Worm (Caenorhabditis elegans) whole organism, young adult: ENCODE measurements around the gene dhhc-8.
A peak's percentile ranks its signal among the peaks of the same experiment; 100 is the strongest.

ENCODE experiments used
- B0019.2 ChIP-seq: fragments of 200-800 bp; sonication (Bioruptor generic); conservative IDR thresholded peaks from 2 replicates; pipeline ENCODE4 v1.3.6; 2022; ENCODE audit warnings: missing genetic modification reagents, missing genetic modification characterization, missing compliant biosample characterization
- B0261.1 ChIP-seq: sonication (generic microtip); optimal IDR thresholded peaks from 2 replicates; lab custom pipeline; 2016; ENCODE audit warnings: mild to moderate bottlenecking, missing genetic modification characterization, moderate library complexity, missing compliant biosample characterization
- C17E4.6 ChIP-seq: fragments of 200-800 bp; sonication (Bioruptor generic); IDR thresholded peaks from 2 replicates; pipeline ENCODE4 v1.3.6; 2022; ENCODE audit warnings: missing genetic modification reagents, missing genetic modification characterization, missing compliant biosample characterization
- D2030.7 ChIP-seq: fragments of 200-800 bp; sonication (Bioruptor generic); IDR thresholded peaks from 2 replicates; pipeline ENCODE4 v1.3.6; 2022; ENCODE audit warnings: missing genetic modification reagents, missing genetic modification characterization, missing compliant biosample characterization
- F33H1.4 ChIP-seq: fragments of 200-800 bp; sonication (Bioruptor generic); IDR thresholded peaks from 2 replicates; pipeline ENCODE4 v1.3.6; 2022; ENCODE audit warnings: missing genetic modification reagents, missing genetic modification characterization, missing compliant biosample characterization
- F57C9.4 ChIP-seq: sonication (generic microtip); optimal IDR thresholded peaks from 2 replicates; lab custom pipeline; 2017; ENCODE audit warnings: mild to moderate bottlenecking, missing genetic modification characterization, missing compliant biosample characterization
- K12H6.12 ChIP-seq: fragments of 200-800 bp; sonication (Bioruptor generic); optimal IDR thresholded peaks from 2 replicates; lab custom pipeline; 2018; ENCODE audit warnings: mild to moderate bottlenecking, missing genetic modification characterization, missing compliant biosample characterization
- T07F8.4 ChIP-seq: sonication (generic microtip); optimal IDR thresholded peaks from 2 replicates; lab custom pipeline; 2016; ENCODE audit warnings: mild to moderate bottlenecking, missing genetic modification characterization, moderate library complexity, missing compliant biosample characterization
- T26A5.8 ChIP-seq: sonication (generic microtip); optimal IDR thresholded peaks from 2 replicates; lab custom pipeline; 2016; ENCODE audit warnings: missing genetic modification characterization, missing compliant biosample characterization
- Y53F4B.3 ChIP-seq: fragments of 200-800 bp; sonication (Bioruptor generic); IDR thresholded peaks from 2 replicates; pipeline ENCODE4 v1.3.6; 2022; ENCODE audit warnings: missing genetic modification reagents, missing genetic modification characterization, missing compliant biosample characterization
- Y79H2A.3 ChIP-seq: fragments of 200-800 bp; sonication (Bioruptor generic); conservative IDR thresholded peaks from 2 replicates; pipeline ENCODE4 v1.3.6; 2022; ENCODE audit warnings: missing genetic modification reagents, missing genetic modification characterization, missing compliant biosample characterization
- ZK185.1 ChIP-seq: sonication (generic microtip); optimal IDR thresholded peaks from 2 replicates; lab custom pipeline; 2016; ENCODE audit warnings: mild to moderate bottlenecking, missing genetic modification characterization, missing compliant biosample characterization; ENCODE audit not compliant: poor library complexity, severe bottlenecking
- aptf-2 ChIP-seq: fragments of 200-800 bp; sonication (Bioruptor generic); conservative IDR thresholded peaks from 2 replicates; pipeline ENCODE4 v1.3.6; 2022; ENCODE audit warnings: missing genetic modification reagents, missing genetic modification characterization, missing compliant biosample characterization
- aptf-3 ChIP-seq: fragments of 200-800 bp; sonication (Bioruptor generic); IDR thresholded peaks from 2 replicates; pipeline ENCODE4 v1.3.6; 2022; ENCODE audit warnings: missing genetic modification characterization, missing compliant biosample characterization
- atf-7 ChIP-seq: sonication (generic microtip); optimal IDR thresholded peaks from 2 replicates; lab custom pipeline; 2017; ENCODE audit warnings: mild to moderate bottlenecking, missing genetic modification characterization, missing compliant biosample characterization
- athp-1 ChIP-seq: sonication (generic microtip); optimal IDR thresholded peaks from 2 replicates; lab custom pipeline; 2017; ENCODE audit warnings: mild to moderate bottlenecking, missing genetic modification characterization, missing compliant biosample characterization
- attf-5 ChIP-seq: fragments of 200-800 bp; sonication (Bioruptor generic); optimal IDR thresholded peaks from 2 replicates; lab custom pipeline; 2018; ENCODE audit warnings: mild to moderate bottlenecking, missing genetic modification characterization, missing compliant biosample characterization
- attf-6 ChIP-seq: fragments of 200-800 bp; sonication (Bioruptor generic); IDR thresholded peaks from 2 replicates; pipeline ENCODE4 v1.3.6; 2022; ENCODE audit warnings: missing genetic modification reagents, missing genetic modification characterization, missing compliant biosample characterization
- bed-2 ChIP-seq: fragments of 200-800 bp; sonication (Bioruptor generic); IDR thresholded peaks from 2 replicates; pipeline ENCODE4 v1.3.6; 2022; ENCODE audit warnings: missing genetic modification reagents, missing genetic modification characterization, missing compliant biosample characterization
- chd-7 ChIP-seq: sonication (generic microtip); optimal IDR thresholded peaks from 2 replicates; lab custom pipeline; 2016; ENCODE audit warnings: mild to moderate bottlenecking, missing genetic modification characterization, moderate library complexity, missing compliant biosample characterization
- dpff-1 ChIP-seq: sonication (generic microtip); optimal IDR thresholded peaks from 2 replicates; lab custom pipeline; 2017; ENCODE audit warnings: mild to moderate bottlenecking, missing genetic modification characterization, missing compliant biosample characterization
- efl-1 ChIP-seq: fragments of 150-350 bp; optimal IDR thresholded peaks from 2 replicates; lab custom pipeline; 2014; ENCODE audit warnings: missing biosample characterization, missing genetic modification reagents, missing genetic modification characterization
- egl-18 ChIP-seq: fragments of 200-800 bp; sonication (Bioruptor generic); IDR thresholded peaks from 2 replicates; pipeline ENCODE4 v1.3.6; 2022; ENCODE audit warnings: missing genetic modification reagents, missing genetic modification characterization, missing compliant biosample characterization
- egrh-3 ChIP-seq: fragments of 200-800 bp; sonication (Bioruptor generic); IDR thresholded peaks from 2 replicates; pipeline ENCODE4 v1.3.6; 2022; ENCODE audit warnings: missing genetic modification reagents, missing genetic modification characterization, missing compliant biosample characterization
- ekl-4 ChIP-seq: fragments of 200-800 bp; sonication (Bioruptor generic); IDR thresholded peaks from 2 replicates; pipeline ENCODE4 v1.3.6; 2022; ENCODE audit warnings: missing genetic modification reagents, missing genetic modification characterization, missing compliant biosample characterization
- him-1 ChIP-seq: sonication (generic microtip); optimal IDR thresholded peaks from 2 replicates; lab custom pipeline; 2016; ENCODE audit warnings: missing genotype, missing genetic modification reagents, missing genetic modification characterization, missing compliant biosample characterization
- hlh-12 ChIP-seq: sonication (generic microtip); optimal IDR thresholded peaks from 2 replicates; lab custom pipeline; 2016; ENCODE audit warnings: missing genetic modification characterization, missing compliant biosample characterization
- lir-1 ChIP-seq: fragments of 200-800 bp; sonication (Bioruptor generic); conservative IDR thresholded peaks from 2 replicates; pipeline ENCODE4 v1.3.6; 2022; ENCODE audit warnings: missing genetic modification reagents, missing genetic modification characterization, missing compliant biosample characterization
- lsy-27 ChIP-seq: sonication (generic microtip); optimal IDR thresholded peaks from 2 replicates; lab custom pipeline; 2017; ENCODE audit warnings: missing genetic modification characterization, mild to moderate bottlenecking, missing compliant biosample characterization, antibody characterized with exemption, missing genotype, borderline replicate concordance; ENCODE audit not compliant: insufficient read depth
- madf-10 ChIP-seq: sonication (generic microtip); optimal IDR thresholded peaks from 2 replicates; lab custom pipeline; 2016; ENCODE audit warnings: mild to moderate bottlenecking, missing genetic modification characterization, missing compliant biosample characterization
- madf-3 ChIP-seq: fragments of 200-800 bp; sonication (Bioruptor generic); IDR thresholded peaks from 2 replicates; pipeline ENCODE4 v1.3.6; 2022; ENCODE audit warnings: missing genetic modification reagents, missing genetic modification characterization, missing compliant biosample characterization
- madf-6 ChIP-seq: fragments of 200-800 bp; sonication (Bioruptor generic); IDR thresholded peaks from 2 replicates; pipeline ENCODE4 v1.3.6; 2022; ENCODE audit warnings: missing genetic modification reagents, missing genetic modification characterization, missing compliant biosample characterization
- mcd-1 ChIP-seq: fragments of 200-800 bp; sonication (Bioruptor generic); IDR thresholded peaks from 2 replicates; pipeline ENCODE4 v1.3.6; 2022; ENCODE audit warnings: missing genetic modification reagents, missing genetic modification characterization, missing compliant biosample characterization
- nfya-1 ChIP-seq: sonication (generic microtip); optimal IDR thresholded peaks from 2 replicates; lab custom pipeline; 2017; ENCODE audit warnings: antibody characterized with exemption, missing compliant biosample characterization, missing genetic modification characterization, borderline replicate concordance; ENCODE audit not compliant: insufficient read depth
- nfya-2 ChIP-seq: fragments of 200-800 bp; sonication (Bioruptor generic); IDR thresholded peaks from 2 replicates; pipeline ENCODE4 v1.3.6; 2022; ENCODE audit warnings: missing genetic modification reagents, missing genetic modification characterization, missing compliant biosample characterization
- nhr-179 ChIP-seq: sonication (generic microtip); optimal IDR thresholded peaks from 2 replicates; lab custom pipeline; 2016; ENCODE audit warnings: mild to moderate bottlenecking, missing genetic modification characterization, missing compliant biosample characterization
- nhr-27 ChIP-seq: fragments of 200-800 bp; sonication (Bioruptor generic); optimal IDR thresholded peaks from 2 replicates; lab custom pipeline; 2018; ENCODE audit warnings: mild to moderate bottlenecking, missing genetic modification characterization, moderate library complexity, missing compliant biosample characterization
- rcor-1 ChIP-seq: fragments of 200-800 bp; sonication (Bioruptor generic); IDR thresholded peaks from 2 replicates; pipeline ENCODE4 v1.3.6; 2022; ENCODE audit warnings: missing genetic modification reagents, missing genetic modification characterization, missing compliant biosample characterization
- rpc-1 ChIP-seq, 2 experiments: fragments of 150-350 bp in 1 of 2; sonication (generic microtip) in 1 of 2; optimal IDR thresholded peaks; 2 replicates each; lab custom pipeline; 2014 to 2018; ENCODE audit warnings: missing biosample characterization in 1 of 2, missing genetic modification characterization in 1 of 2, missing genetic modification reagents in 1 of 2, missing genotype in 1 of 2
- snpc-1.1 ChIP-seq: sonication (generic microtip); optimal IDR thresholded peaks from 2 replicates; lab custom pipeline; 2017; ENCODE audit warnings: missing genetic modification characterization, mild to moderate bottlenecking, missing compliant biosample characterization, antibody characterized with exemption, moderate library complexity, missing genotype, missing genetic modification reagents; ENCODE audit not compliant: insufficient read depth
- snpc-4 ChIP-seq, 5 experiments: fragments of 150-350 bp in 1 of 5; sonication (generic microtip) in 4 of 5; optimal IDR thresholded peaks; 2 replicates each; lab custom pipeline; 2014 to 2018; ENCODE audit warnings: missing genetic modification characterization in 5 of 5, missing biosample characterization in 3 of 5, antibody characterized with exemption in 2 of 5, mild to moderate bottlenecking in 2 of 5, missing compliant biosample characterization in 2 of 5, missing genotype in 2 of 5, moderate library complexity in 2 of 5, missing genetic modification reagents in 1 of 5
- tbp1 ChIP-seq: fragments of 200-800 bp; sonication (Bioruptor generic); optimal IDR thresholded peaks from 2 replicates; lab custom pipeline; 2018; ENCODE audit warnings: mild to moderate bottlenecking, missing genetic modification characterization, missing compliant biosample characterization
- tbx-9 ChIP-seq: sonication (generic microtip); optimal IDR thresholded peaks from 2 replicates; lab custom pipeline; 2016; ENCODE audit warnings: borderline replicate concordance, missing genetic modification characterization, inconsistent platforms, missing compliant biosample characterization
- tlf-1 ChIP-seq: fragments of 200-800 bp; sonication (Bioruptor generic); optimal IDR thresholded peaks from 2 replicates; lab custom pipeline; 2018; ENCODE audit warnings: mild to moderate bottlenecking, missing genetic modification characterization, missing compliant biosample characterization
- zim-3 ChIP-seq: sonication (generic microtip); optimal IDR thresholded peaks from 2 replicates; lab custom pipeline; 2017; ENCODE audit warnings: mild to moderate bottlenecking, missing genetic modification characterization, moderate library complexity, missing compliant biosample characterization
- ztf-6 ChIP-seq: fragments of 200-800 bp; sonication (Bioruptor generic); IDR thresholded peaks from 2 replicates; pipeline ENCODE4 v1.3.6; 2022; ENCODE audit warnings: missing genetic modification reagents, missing genetic modification characterization, missing compliant biosample characterization

The dhhc-8 gene

ce11 chrIII:13070548-13071050 is 36.8 kb upstream of the dhhc-8 start, which contains the start of gene Y39E4B.6 (continued):
- TF ChIP-seq snpc-1.1 (tag; lab: Kevin White, UChicago) (no peak), mcd-1 (peak; percentile 84), ztf-6 (GFP tag; lab: Robert Waterston, UW) (peak; percentile 96), tbx-9 (tag; lab: Kevin White, UChicago) (no peak), F33H1.4 (peak; percentile 34; the same call in 1 of the 2 replicates), rpc-1 (optimal IDR thresholded peaks at IDR 0.05; lab: Kevin White, UChicago) (peak; percentile 2), rpc-1 (tag; optimal IDR thresholded peaks at IDR 0.05; lab: Kevin White, UChicago) (no peak), nhr-179 (tag; lab: Kevin White, UChicago) (no peak), attf-6 (no peak), lir-1 (GFP tag; lab: Robert Waterston, UW) (peak; percentile 95), hlh-12 (tag; lab: Kevin White, UChicago) (no peak), Y53F4B.3 (no peak), aptf-3 (no peak), dpff-1 (tag; lab: Kevin White, UChicago) (no peak), bed-2 (GFP tag; lab: Robert Waterston, UW) (0 out of 2 replicates have a peak, but pooled peaks have one; percentile 33), ZK185.1 (peak; percentile 86), athp-1 (tag; lab: Kevin White, UChicago) (peak; percentile 98), attf-5 (peak; percentile 98), chd-7 (peak; percentile 96), B0019.2 (GFP tag; lab: Robert Waterston, UW) (0 out of 2 replicates have a peak, but pooled peaks have one; percentile 10), madf-6 (GFP tag; lab: Robert Waterston, UW) (peak; percentile 47; the same call in 1 of the 2 replicates), efl-1 (GFP tag; lab: Kevin White, UChicago) (no peak), nfya-1 (tag; lab: Kevin White, UChicago) (no peak), lsy-27 (tag; lab: Kevin White, UChicago) (no peak), K12H6.12 (peak; percentile 99), snpc-4 (GFP tag; optimal IDR thresholded peaks at IDR 0.05; lab: Kevin White, UChicago) (peak; percentile 23), snpc-4 (tag; optimal IDR thresholded peaks at IDR 0.05; lab: Kevin White, UChicago) (peak in 3 of 4 experiments; percentile 74 to 85 (median 85)), madf-10 (peak; percentile 96), him-1 (no peak), Y79H2A.3 (peak; percentile 72; the same call in 1 of the 2 replicates), ekl-4 (peak; percentile 97), B0261.1 (peak; percentile 31), egl-18 (peak; percentile 87), atf-7 (peak; percentile 89), D2030.7 (GFP tag; lab: Robert Waterston, UW) (no peak), zim-3 (tag; lab: Kevin White, UChicago) (peak; percentile 77), T07F8.4 (peak; percentile 68), rcor-1 (GFP tag; lab: Robert Waterston, UW) (peak; percentile 76), nfya-2 (GFP tag; lab: Robert Waterston, UW) (no peak), egrh-3 (GFP tag; lab: Robert Waterston, UW) (peak; percentile 85), T26A5.8 (tag; lab: Kevin White, UChicago) (no peak), tbp1 (GFP tag; lab: Kevin White, UChicago) (peak; percentile 78), C17E4.6 (peak; percentile 78), F57C9.4 (tag; lab: Kevin White, UChicago) (peak; percentile 27), tlf-1 (GFP tag; lab: Kevin White, UChicago) (peak; percentile 84), madf-3 (peak; percentile 100), aptf-2 (no peak; the same call in 1 of the 2 replicates), nhr-27 (tag; lab: Kevin White, UChicago) (peak; percentile 29)
